Fruit fly (Drosophila melanogaster) whole organism, embryonic: ENCODE data around the gene CG5196.

Experiments used
- CG10959 ChIP-seq: fragments of 200-800 bp; sonication (Bioruptor generic); IDR thresholded peaks from 2 replicates; pipeline ENCODE4 v1.3.6; 2022; ENCODE audit warnings: missing biosample characterization, missing genetic modification characterization
- CG11247 ChIP-seq: fragments of 200-800 bp; sonication (Bioruptor generic); IDR thresholded peaks from 2 replicates; pipeline ENCODE4 v1.3.6; 2022; ENCODE audit warnings: missing biosample characterization, missing genetic modification characterization
- CG12744 ChIP-seq: fragments of 200-800 bp; sonication (Bioruptor generic); optimal IDR thresholded peaks from 2 replicates; lab custom pipeline; 2016; ENCODE audit warnings: missing biosample characterization, missing genetic modification characterization
- CG14014 ChIP-seq: fragments of 200-800 bp; sonication (Bioruptor generic); IDR thresholded peaks from 2 replicates; pipeline ENCODE4 v1.3.6; 2022; ENCODE audit warnings: missing biosample characterization, missing genetic modification characterization
- CG15696 ChIP-seq: fragments of 200-800 bp; sonication (Bioruptor generic); optimal IDR thresholded peaks from 2 replicates; lab custom pipeline; 2019; ENCODE audit warnings: missing biosample characterization, mild to moderate bottlenecking, missing genetic modification characterization, moderate library complexity
- CG1603 ChIP-seq: fragments of 200-800 bp; sonication (Bioruptor generic); optimal IDR thresholded peaks from 2 replicates; lab custom pipeline; 2019; ENCODE audit warnings: missing biosample characterization, mild to moderate bottlenecking, missing genetic modification characterization, moderate library complexity
- CG17361 ChIP-seq: fragments of 200-800 bp; sonication (Bioruptor generic); IDR thresholded peaks from 3 replicates; pipeline ENCODE4 v1.3.6; 2022; ENCODE audit warnings: missing biosample characterization, missing genetic modification characterization
- CG17568 ChIP-seq: fragments of 200-800 bp; sonication (Bioruptor generic); optimal IDR thresholded peaks from 2 replicates; lab custom pipeline; 2018; ENCODE audit warnings: missing biosample characterization, mild to moderate bottlenecking, missing genetic modification characterization, moderate library complexity
- CG2120 ChIP-seq: fragments of 200-800 bp; sonication (Bioruptor generic); optimal IDR thresholded peaks from 3 replicates; lab custom pipeline; 2016; ENCODE audit warnings: missing biosample characterization, missing genetic modification characterization
- CG3407 ChIP-seq: fragments of 200-800 bp; sonication (Bioruptor generic); optimal IDR thresholded peaks from 2 replicates; lab custom pipeline; 2018; ENCODE audit warnings: missing biosample characterization, mild to moderate bottlenecking, missing genetic modification characterization
- CG34376 ChIP-seq: fragments of 200-800 bp; sonication (Bioruptor generic); optimal IDR thresholded peaks from 2 replicates; lab custom pipeline; 2018; ENCODE audit warnings: missing biosample characterization, mild to moderate bottlenecking, missing genetic modification characterization
- CG3726 ChIP-seq: fragments of 200-800 bp; sonication (Bioruptor generic); IDR thresholded peaks from 3 replicates; pipeline ENCODE4, ENCODE4 v1.3.6; 2022; ENCODE audit warnings: missing biosample characterization, missing genetic modification characterization
- CG4617 ChIP-seq: fragments of 200-800 bp; sonication (Bioruptor generic); optimal IDR thresholded peaks from 3 replicates; lab custom pipeline; 2016; ENCODE audit warnings: missing biosample characterization, missing genetic modification characterization, borderline replicate concordance
- CG4730 ChIP-seq: fragments of 200-800 bp; sonication (Bioruptor generic); IDR thresholded peaks from 2 replicates; pipeline ENCODE4 v1.3.6; 2022; ENCODE audit warnings: missing biosample characterization, missing genetic modification characterization
- CG6854 ChIP-seq: fragments of 200-800 bp; sonication (Bioruptor generic); optimal IDR thresholded peaks from 3 replicates; lab custom pipeline; 2017; ENCODE audit warnings: missing biosample characterization, mild to moderate bottlenecking, missing genetic modification characterization
- CG7839 ChIP-seq: fragments of 200-800 bp; sonication (Bioruptor generic); optimal IDR thresholded peaks from 3 replicates; lab custom pipeline; 2018; ENCODE audit warnings: missing biosample characterization, mild to moderate bottlenecking, missing genetic modification characterization, moderate library complexity
- CG8924 ChIP-seq: fragments of 200-800 bp; optimal IDR thresholded peaks from 3 replicates; lab custom pipeline; 2019; ENCODE audit warnings: missing biosample characterization, mild to moderate bottlenecking, missing genetic modification characterization, moderate library complexity
- CTCF ChIP-seq: fragments of 200-800 bp; sonication (Bioruptor generic); optimal IDR thresholded peaks from 2 replicates; lab custom pipeline; 2017; ENCODE audit warnings: missing biosample characterization, mild to moderate bottlenecking, missing genetic modification characterization, moderate library complexity
- Dfd ChIP-seq, 2 experiments: fragments of >200 bp; optimal IDR thresholded peaks; 2 replicates each; lab custom pipeline; 2017; ENCODE audit warnings: missing biosample characterization in 2 of 2, missing genetic modification characterization in 2 of 2
- Dll ChIP-seq: fragments of 200-800 bp; sonication (Bioruptor generic); IDR thresholded peaks from 4 replicates; pipeline ENCODE4 v1.3.6; 2022; ENCODE audit warnings: missing biosample characterization, missing genetic modification characterization; ENCODE audit not compliant: partially characterized antibody
- Doc3 ChIP-seq: fragments of 200-800 bp; sonication (Bioruptor generic); IDR thresholded peaks from 3 replicates; pipeline ENCODE4 v1.3.6; 2022; ENCODE audit warnings: missing biosample characterization, missing genetic modification characterization; ENCODE audit not compliant: partially characterized antibody
- E2f2 ChIP-seq: fragments of 200-800 bp; sonication (Bioruptor generic); IDR thresholded peaks from 2 replicates; pipeline ENCODE4 v1.3.6; 2022; ENCODE audit warnings: missing biosample characterization, missing genetic modification characterization
- ERR ChIP-seq: fragments of 200-800 bp; sonication (Bioruptor generic); optimal IDR thresholded peaks from 2 replicates; lab custom pipeline; 2016; ENCODE audit warnings: missing biosample characterization, missing genetic modification characterization
- Hr3 ChIP-seq: fragments of 200-800 bp; sonication (Bioruptor generic); optimal IDR thresholded peaks from 3 replicates; lab custom pipeline; 2016; ENCODE audit warnings: missing biosample characterization, missing genetic modification characterization
- Pdp1 ChIP-seq, 2 experiments: fragments of 200-800 bp; sonication (Bioruptor generic); optimal IDR thresholded peaks; 3 replicates each; lab custom pipeline; 2016; ENCODE audit warnings: missing biosample characterization in 2 of 2, missing genetic modification characterization in 2 of 2, mild to moderate bottlenecking in 1 of 2, moderate library complexity in 1 of 2
- Spps ChIP-seq: fragments of 200-800 bp; sonication (Bioruptor generic); optimal IDR thresholded peaks from 2 replicates; lab custom pipeline; 2018; ENCODE audit warnings: missing biosample characterization, mild to moderate bottlenecking, missing genetic modification characterization
- ac ChIP-seq: fragments of 200-800 bp; sonication (Bioruptor generic); optimal IDR thresholded peaks from 3 replicates; lab custom pipeline; 2017; ENCODE audit warnings: missing biosample characterization, mild to moderate bottlenecking, missing genetic modification characterization
- ara ChIP-seq: fragments of 200-800 bp; sonication (Bioruptor generic); IDR thresholded peaks from 2 replicates; pipeline ENCODE4 v1.3.6; 2022; ENCODE audit warnings: missing biosample characterization, missing genetic modification characterization
- bbx ChIP-seq: fragments of 200-800 bp; sonication (Bioruptor generic); IDR thresholded peaks from 2 replicates; pipeline ENCODE4 v1.3.6; 2022; ENCODE audit warnings: missing biosample characterization, missing genetic modification characterization; ENCODE audit not compliant: partially characterized antibody
- cato ChIP-seq: fragments of 200-800 bp; sonication (Bioruptor generic); optimal IDR thresholded peaks from 2 replicates; lab custom pipeline; 2016; ENCODE audit warnings: missing biosample characterization, missing genetic modification characterization, borderline replicate concordance
- cg ChIP-seq: fragments of 200-800 bp; sonication (Bioruptor generic); optimal IDR thresholded peaks from 3 replicates; lab custom pipeline; 2019; ENCODE audit warnings: missing biosample characterization, mild to moderate bottlenecking, missing genetic modification characterization, moderate library complexity
- chm ChIP-seq: fragments of 200-800 bp; sonication (Bioruptor generic); IDR thresholded peaks from 2 replicates; pipeline ENCODE4 v1.3.6; 2022; ENCODE audit warnings: missing biosample characterization, missing genetic modification characterization
- chn ChIP-seq: fragments of 200-800 bp; sonication (Bioruptor generic); optimal IDR thresholded peaks from 2 replicates; lab custom pipeline; 2016; ENCODE audit warnings: missing biosample characterization, missing genetic modification characterization
- cwo ChIP-seq: fragments of 200-800 bp; sonication (Bioruptor generic); optimal IDR thresholded peaks from 3 replicates; lab custom pipeline; 2017; ENCODE audit warnings: missing biosample characterization, missing genetic modification characterization, mild to moderate bottlenecking, moderate library complexity, missing genetic modification reagents
- dm ChIP-seq: fragments of 200-800 bp; sonication (Bioruptor generic); optimal IDR thresholded peaks from 3 replicates; lab custom pipeline; 2016; ENCODE audit warnings: missing biosample characterization, missing genetic modification characterization
- gem ChIP-seq: fragments of 200-800 bp; sonication (Bioruptor generic); optimal IDR thresholded peaks from 2 replicates; lab custom pipeline; 2019; ENCODE audit warnings: missing biosample characterization, mild to moderate bottlenecking, missing genetic modification characterization, moderate library complexity
- ind ChIP-seq: fragments of 200-800 bp; sonication (Bioruptor generic); optimal IDR thresholded peaks from 3 replicates; lab custom pipeline; 2016; ENCODE audit warnings: missing biosample characterization, missing genetic modification characterization
- kah ChIP-seq: fragments of 200-800 bp; sonication (Bioruptor generic); optimal IDR thresholded peaks from 2 replicates; lab custom pipeline; 2018; ENCODE audit warnings: missing biosample characterization, mild to moderate bottlenecking, missing genetic modification characterization
- ken ChIP-seq: fragments of 200-800 bp; sonication (Bioruptor generic); IDR thresholded peaks from 3 replicates; pipeline ENCODE4 v1.3.6; 2022; ENCODE audit warnings: missing biosample characterization, missing genetic modification characterization
- lola ChIP-seq, 3 experiments: fragments of >200 bp in 2 of 3; fragments of 200-800 bp in 1 of 3; sonication (Bioruptor generic) in 1 of 3; optimal IDR thresholded peaks; 2 replicates each; lab custom pipeline; 2017 to 2019; ENCODE audit warnings: missing biosample characterization in 3 of 3, missing genetic modification characterization in 3 of 3, mild to moderate bottlenecking in 1 of 3, moderate library complexity in 1 of 3
- mam ChIP-seq: fragments of 200-800 bp; sonication (Bioruptor generic); optimal IDR thresholded peaks from 3 replicates; lab custom pipeline; 2016; ENCODE audit warnings: missing biosample characterization, missing genetic modification characterization
- oc ChIP-seq: fragments of 200-800 bp; sonication (Bioruptor generic); optimal IDR thresholded peaks from 2 replicates; lab custom pipeline; 2018; ENCODE audit warnings: missing biosample characterization, mild to moderate bottlenecking, missing genetic modification characterization, moderate library complexity
- pho ChIP-seq: fragments of 200-800 bp; sonication (Bioruptor generic); optimal IDR thresholded peaks from 2 replicates; lab custom pipeline; 2016; ENCODE audit warnings: missing biosample characterization, missing genetic modification characterization
- pita ChIP-seq: fragments of 200-800 bp; sonication (Bioruptor generic); optimal IDR thresholded peaks from 2 replicates; lab custom pipeline; 2017; ENCODE audit warnings: missing biosample characterization, mild to moderate bottlenecking, missing genetic modification characterization
- rib ChIP-seq: fragments of 200-800 bp; sonication (Bioruptor generic); IDR thresholded peaks from 2 replicates; pipeline ENCODE4 v1.3.6; 2022; ENCODE audit warnings: missing biosample characterization, missing genetic modification characterization
- sens ChIP-seq: fragments of 200-800 bp; sonication (Bioruptor generic); peaks from one replicate; lab custom pipeline; 2016; ENCODE audit warnings: missing biosample characterization, missing genetic modification characterization
- sqz ChIP-seq: fragments of 200-800 bp; sonication (Bioruptor generic); optimal IDR thresholded peaks from 3 replicates; lab custom pipeline; 2018; ENCODE audit warnings: missing biosample characterization, mild to moderate bottlenecking, missing genetic modification characterization
- unpg ChIP-seq: fragments of 200-800 bp; sonication (Bioruptor generic); optimal IDR thresholded peaks from 3 replicates; lab custom pipeline; 2018; ENCODE audit warnings: missing biosample characterization, mild to moderate bottlenecking, missing genetic modification characterization, moderate library complexity

The CG5196 gene

dm6 chr3R:12406235-12407196 lies 1.6 kb upstream of the CG5196 start, which contains the start of gene CG5167 (continued):
- TF ChIP-seq CG14014 (GFP tag; lab: Robert Waterston, UW) (no peak), CG3726 (no peak), CG15696 (peak; percentile 39), CG8924 (tag; lab: Kevin White, UChicago) (peak; percentile 63), cg (GFP tag; lab: Kevin White, UChicago) (no peak), Hr3 (no peak), oc (tag; lab: Kevin White, UChicago) (no peak), mam (no peak), Doc3 (GFP tag; lab: Robert Waterston, UW) (peak; percentile 53; the same call in 1 of the 3 replicates), CG1603 (peak; percentile 39), unpg (GFP tag; lab: Kevin White, UChicago) (peak; percentile 70), CG10959 (GFP tag; lab: Robert Waterston, UW) (no peak), CG2120 (GFP tag; lab: Kevin White, UChicago) (peak; percentile 44), CG7839 (tag; lab: Kevin White, UChicago) (peak; percentile 39), bbx (GFP tag; lab: Robert Waterston, UW) (0 out of 2 replicates have a peak, but pooled peaks have one; percentile 22), Pdp1 (GFP tag; optimal IDR thresholded peaks at IDR 0.05; lab: Kevin White, UChicago) (peak in 1 of 2 experiments; percentile 16), CG4617 (GFP tag; lab: Kevin White, UChicago) (no peak), ara (GFP tag; lab: Robert Waterston, UW) (no peak), sens (peak; percentile 89), pita (GFP tag; lab: Kevin White, UChicago) (no peak), lola (GFP tag; optimal IDR thresholded peaks at IDR 0.05; lab: Kevin White, UChicago) (peak in 1 of 3 experiments; percentile 49), Dfd (GFP tag; optimal IDR thresholded peaks at IDR 0.05; lab: Kevin White, UChicago) (no peak), chn (GFP tag; lab: Kevin White, UChicago) (no peak), ind (peak; percentile 27), dm (GFP tag; lab: Kevin White, UChicago) (no peak), kah (GFP tag; lab: Kevin White, UChicago) (peak; percentile 66), CTCF (GFP tag; lab: Kevin White, UChicago) (no peak), cwo (GFP tag; lab: Kevin White, UChicago) (no peak), ken (no peak), sqz (GFP tag; lab: Kevin White, UChicago) (peak; percentile 2), CG6854 (GFP tag; lab: Kevin White, UChicago) (no peak), chm (GFP tag; lab: Robert Waterston, UW) (no peak; the same call in 1 of the 2 replicates), gem (tag; lab: Kevin White, UChicago) (peak; percentile 78), CG17568 (GFP tag; lab: Kevin White, UChicago) (no peak), CG3407 (GFP tag; lab: Kevin White, UChicago) (no peak), ac (no peak), pho (GFP tag; lab: Kevin White, UChicago) (peak; percentile 18), ERR (no peak), Spps (tag; lab: Kevin White, UChicago) (no peak), Dll (peak; percentile 25; the same call in 1 of the 4 replicates), CG12744 (no peak), rib (GFP tag; lab: Robert Waterston, UW) (no peak), CG34376 (GFP tag; lab: Kevin White, UChicago) (peak; percentile 76), E2f2 (GFP tag; lab: Robert Waterston, UW) (peak; percentile 50; the same call in 1 of the 2 replicates), CG17361 (GFP tag; lab: Robert Waterston, UW) (peak; percentile 38; the same call in 1 of the 3 replicates), cato (no peak), CG4730 (peak; percentile 8; the same call in 1 of the 2 replicates), CG11247 (no peak)
